Worm (Caenorhabditis elegans): ENCODE measurements around the gene sqt-3.

- TF ChIP-seq T22C8.4 (GFP tag; IDR thresholded peaks at IDR 0.05) (no peak), flt-1 (GFP tag; IDR thresholded peaks at IDR 0.05) (no peak), ztf-29 (GFP tag; IDR thresholded peaks at IDR 0.05) (no peak), ref-1 (GFP tag; conservative IDR thresholded peaks at IDR 0.05) (no peak), tab-1 (GFP tag; IDR thresholded peaks at IDR 0.05) (no peak), ztf-23 (GFP tag; IDR thresholded peaks at IDR 0.05) (no peak), klf-2 (GFP tag; conservative IDR thresholded peaks at IDR 0.05) (no peak)
Observed at ce11 chrV:12352445-12352844, at the start of gene sqt-3.

Measured in whole organism, midembryonic.